Fruit fly (Drosophila melanogaster): ENCODE measurements around the gene Cyp4e3.

The Cyp4e3 gene

dm6 chr2L:9749745-9750144 lies at the start of gene Cyp4e3:
TSS of gene Cyp4e3 (minus strand) at chr2L:9750071.
- TF ChIP-seq svp (GFP tag) (peak; percentile 38), ss (GFP tag; optimal IDR thresholded peaks at IDR 0.05) (no peak)

- TF ChIP-seq CG6792 (GFP tag; optimal IDR thresholded peaks at IDR 0.05) (no peak), spab (GFP tag; optimal IDR thresholded peaks at IDR 0.05) (no peak), Sox14 (GFP tag; optimal IDR thresholded peaks at IDR 0.05) (peak; percentile 10), CG8632 (GFP tag; optimal IDR thresholded peaks at IDR 0.05) (no peak), CG32006 (GFP tag; optimal IDR thresholded peaks at IDR 0.05) (no peak), lz (GFP tag; optimal IDR thresholded peaks at IDR 0.05) (no peak), fkh (GFP tag; optimal IDR thresholded peaks at IDR 0.05) (peak; percentile 86), CG10669 (GFP tag; optimal IDR thresholded peaks at IDR 0.05) (no peak), CG3032 (tag; optimal IDR thresholded peaks at IDR 0.05) (no peak), CG31627 (GFP tag; optimal IDR thresholded peaks at IDR 0.05) (no peak)
These were observed 43.1 kb upstream of the Cyp4e3 start, which contains the start of gene CG13123 for dm6 chr2L:9792945-9793344. TSS of gene CG13123 (minus strand) at chr2L:9793107.

dm6 chr2L:9790535-9790992 lies 40.7 kb upstream of the Cyp4e3 start, which contains the start of gene CG4036:
TSS of gene CG4036 (plus strand) at chr2L:9790882.
- TF ChIP-seq CG6854 (GFP tag; optimal IDR thresholded peaks at IDR 0.05): peak; percentile 16
- TF ChIP-seq net (GFP tag; optimal IDR thresholded peaks at IDR 0.05): no peak
- TF ChIP-seq Sox14 (GFP tag; optimal IDR thresholded peaks at IDR 0.05): peak; percentile 31

- no peak for TF ChIP-seq svp (GFP tag)
- peak; percentile 62 for TF ChIP-seq fkh (GFP tag; optimal IDR thresholded peaks at IDR 0.05)
- peak; percentile 65 for TF ChIP-seq Eip78C (GFP tag)
- peak; percentile 13 for TF ChIP-seq CG8632 (GFP tag; optimal IDR thresholded peaks at IDR 0.05)
- TF ChIP-seq CG6808 (GFP tag; optimal IDR thresholded peaks at IDR 0.05): peak; percentile 33
- TF ChIP-seq esn (GFP tag; optimal IDR thresholded peaks at IDR 0.05): peak; percentile 14
- TF ChIP-seq eg (GFP tag; IDR thresholded peaks at IDR 0.05): 0 out of 3 replicates have a peak, but pooled peaks have one; percentile 6
- TF ChIP-seq vri (GFP tag; optimal IDR thresholded peaks at IDR 0.05): peak; percentile 95
- peak; percentile 1 for TF ChIP-seq CG1621 (tag; optimal IDR thresholded peaks at IDR 0.05)
- no peak for TF ChIP-seq salr (GFP tag; optimal IDR thresholded peaks at IDR 0.05)
- TF ChIP-seq fd59A (GFP tag; optimal IDR thresholded peaks at IDR 0.05): peak; percentile 15
- TF ChIP-seq ss (GFP tag; optimal IDR thresholded peaks at IDR 0.05): peak in 1 of 2 experiments; percentile 31
- TF ChIP-seq OdsH (GFP tag; optimal IDR thresholded peaks at IDR 0.05): peak; percentile 9
- TF ChIP-seq CG6792 (GFP tag; optimal IDR thresholded peaks at IDR 0.05): peak; percentile 43
- no peak for TF ChIP-seq Hr4 (GFP tag; optimal IDR thresholded peaks at IDR 0.05)
- TF ChIP-seq Gug (GFP tag; IDR thresholded peaks at IDR 0.05): no peak
- TF ChIP-seq CG6163 (GFP tag; IDR thresholded peaks at IDR 0.05): peak; percentile 15; the same call in 1 of the 3 replicates
- peak; percentile 25 for TF ChIP-seq CG9139 (GFP tag; optimal IDR thresholded peaks at IDR 0.05)
These were observed 36.1 kb upstream of the Cyp4e3 start for dm6 chr2L:9785917-9786432.

dm6 chr2L:9784468-9784867 lies 34.6 kb upstream of the Cyp4e3 start:
- TF ChIP-seq ss (GFP tag; optimal IDR thresholded peaks at IDR 0.05) (peak; percentile 17 to 24), Eip78C (GFP tag) (peak; percentile 52), CG11294 (GFP tag; IDR thresholded peaks at IDR 0.05) (no peak), CG3032 (tag; optimal IDR thresholded peaks at IDR 0.05) (peak; percentile 3)

- TF ChIP-seq Blimp-1 (GFP tag; optimal IDR thresholded peaks at IDR 0.05): peak; percentile 21
- no peak for TF ChIP-seq CG8119 (GFP tag; IDR thresholded peaks at IDR 0.05)
- TF ChIP-seq fkh (GFP tag; optimal IDR thresholded peaks at IDR 0.05): peak; percentile 28
- no peak for TF ChIP-seq salr (GFP tag; optimal IDR thresholded peaks at IDR 0.05)
- peak; percentile 51 for TF ChIP-seq Eip78C (GFP tag)
- TF ChIP-seq vri (GFP tag; optimal IDR thresholded peaks at IDR 0.05): peak; percentile 35
These were observed 33.3 kb upstream of the Cyp4e3 start for dm6 chr2L:9783130-9783529.

All from whole organism, prepupa.